Fruit fly (Drosophila melanogaster) whole organism, prepupa: Measurements from ENCODE around the gene Osi7.

Experiments used
- CG11902 ChIP-seq: fragments of 200-800 bp; sonication (Bioruptor generic); optimal IDR thresholded peaks from 3 replicates; lab custom pipeline; 2016; ENCODE audit warnings: missing biosample characterization, missing genetic modification characterization
- CG31627 ChIP-seq: fragments of 200-800 bp; sonication (Bioruptor generic); optimal IDR thresholded peaks from 3 replicates; lab custom pipeline; 2016; ENCODE audit warnings: missing biosample characterization, missing genetic modification characterization
- Gug ChIP-seq: fragments of 200-800 bp; sonication (Bioruptor generic); IDR thresholded peaks from 2 replicates; pipeline ENCODE4 v1.3.6; 2022; ENCODE audit warnings: missing biosample characterization, missing genetic modification characterization
- Sox15 ChIP-seq: fragments of 200-800 bp; sonication (Bioruptor generic); optimal IDR thresholded peaks from 3 replicates; lab custom pipeline; 2016; ENCODE audit warnings: missing biosample characterization, missing genetic modification characterization

dm6 chr3R:6268657-6269056 lies 19.9 kb downstream of the Osi7 start, which contains the start of gene Osi11:
- no peak for TF ChIP-seq CG31627 (GFP tag; lab: Kevin White, UChicago)
- TF ChIP-seq Sox15 (GFP tag; lab: Kevin White, UChicago), result no peak
- TF ChIP-seq CG11902, result no peak
- TF ChIP-seq Gug (GFP tag; lab: Robert Waterston, UW), result no peak
